Worm (Caenorhabditis elegans) whole organism, L2 larva: ENCODE measurements around the gene npp-15.

Experiments used
- ama-1 ChIP-seq: fragments of 150-350 bp; optimal IDR thresholded peaks from 2 replicates; lab custom pipeline; 2018; ENCODE audit warnings: inconsistent platforms
- lsy-2 ChIP-seq, 2 experiments: fragments of 150-350 bp in 1 of 2; sonication (generic microtip) in 1 of 2; optimal IDR thresholded peaks; 2 replicates each; lab custom pipeline; 2014 to 2017; ENCODE audit warnings: missing biosample characterization in 2 of 2, missing genetic modification characterization in 2 of 2
- mdl-1 ChIP-seq, 2 experiments: fragments of 150-350 bp in 1 of 2; sonication (generic microtip) in 1 of 2; optimal IDR thresholded peaks; 2 replicates each; lab custom pipeline; 2017; ENCODE audit warnings: missing biosample characterization in 2 of 2, missing genetic modification characterization in 2 of 2
- nhr-12 ChIP-seq: fragments of 150-350 bp; optimal IDR thresholded peaks from 2 replicates; lab custom pipeline; 2014; ENCODE audit warnings: missing biosample characterization, missing genetic modification characterization
- nhr-25 ChIP-seq: fragments of 150-350 bp; sonication (generic microtip); optimal IDR thresholded peaks from 3 replicates; lab custom pipeline; 2014; ENCODE audit warnings: missing biosample characterization, missing genetic modification characterization
- unc-39 ChIP-seq: fragments of 150-350 bp; optimal IDR thresholded peaks from 2 replicates; lab custom pipeline; 2014; ENCODE audit warnings: missing biosample characterization, missing genetic modification characterization
- ztf-4 ChIP-seq: fragments of 150-350 bp; optimal IDR thresholded peaks from 2 replicates; lab custom pipeline; 2014; ENCODE audit warnings: missing biosample characterization, missing genetic modification characterization

ce11 chrIII:7933235-7933634, 4.4 kb downstream of the npp-15 start, which contains the start of gene ran-2:
- TF ChIP-seq nhr-25 (tag; lab: Kevin White, UChicago): no peak
- TF ChIP-seq mdl-1 (tag; optimal IDR thresholded peaks at IDR 0.05; lab: Kevin White, UChicago): no peak
- TF ChIP-seq ztf-4 (tag; lab: Kevin White, UChicago): no peak
- no peak for TF ChIP-seq nhr-12 (tag; lab: Kevin White, UChicago)
- TF ChIP-seq ama-1 (lab: Kevin White, UChicago): no peak
- TF ChIP-seq unc-39 (tag; lab: Kevin White, UChicago): no peak
- no peak for TF ChIP-seq lsy-2 (tag; optimal IDR thresholded peaks at IDR 0.05; lab: Kevin White, UChicago)
